Worm (Caenorhabditis elegans) whole organism, mixed stage, embryonic: ENCODE measurements around the gene immt-2.

Source experiments
- elt-1 ChIP-seq: sonication (generic microtip); optimal IDR thresholded peaks from 2 replicates; lab custom pipeline; 2017; ENCODE audit warnings: missing genetic modification characterization, mild to moderate bottlenecking, missing compliant biosample characterization, antibody characterized with exemption, moderate library complexity, borderline replicate concordance; ENCODE audit not compliant: insufficient read depth
- elt-3 ChIP-seq: fragments of 150-350 bp; optimal IDR thresholded peaks from 2 replicates; lab custom pipeline; 2014; ENCODE audit warnings: missing biosample characterization, missing genetic modification characterization
- mls-2 ChIP-seq: sonication (generic microtip); optimal IDR thresholded peaks from 2 replicates; lab custom pipeline; 2016; ENCODE audit warnings: mild to moderate bottlenecking, missing genetic modification characterization, moderate library complexity, missing compliant biosample characterization
- nhr-12 ChIP-seq: fragments of 150-350 bp; optimal IDR thresholded peaks from 2 replicates; lab custom pipeline; 2014; ENCODE audit warnings: missing biosample characterization, missing genetic modification characterization
- tbx-8 ChIP-seq: fragments of 200-800 bp; sonication (Bioruptor generic); optimal IDR thresholded peaks from 2 replicates; lab custom pipeline; 2018; ENCODE audit warnings: mild to moderate bottlenecking, missing genetic modification characterization, moderate library complexity, missing compliant biosample characterization
- unc-39 ChIP-seq: fragments of 150-350 bp; optimal IDR thresholded peaks from 2 replicates; lab custom pipeline; 2014; ENCODE audit warnings: missing biosample characterization, missing genetic modification characterization
- unc-62 ChIP-seq: fragments of 150-350 bp; optimal IDR thresholded peaks from 2 replicates; lab custom pipeline; 2014; ENCODE audit warnings: missing biosample characterization, missing genetic modification reagents, missing genetic modification characterization

DNA sequence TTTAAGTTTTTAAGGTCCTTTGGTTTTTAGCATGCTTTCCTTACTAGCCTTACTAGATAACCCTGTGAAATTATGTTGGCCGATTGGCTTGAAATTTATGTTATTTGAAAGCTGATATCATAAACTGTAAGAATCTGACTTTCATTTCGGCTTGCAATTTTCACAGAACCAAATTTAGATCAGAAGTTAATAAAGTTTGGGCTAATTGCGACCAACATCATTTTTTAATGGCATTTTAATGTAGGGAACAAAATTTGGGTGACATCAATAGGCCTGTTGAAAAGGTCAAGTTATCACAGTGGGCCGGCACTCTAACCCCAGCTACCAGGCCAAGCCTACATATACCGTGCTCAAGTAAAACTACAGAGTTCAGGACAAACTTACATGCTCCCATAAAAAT is 42.2 kb downstream of the immt-2 start:
- no peak for TF ChIP-seq tbx-8 (GFP tag; lab: Kevin White, UChicago)
- no peak for TF ChIP-seq unc-62 (GFP tag; lab: Kevin White, UChicago)
- TF ChIP-seq elt-3 = no peak
- no peak for TF ChIP-seq unc-39 (tag; lab: Kevin White, UChicago)
- TF ChIP-seq elt-1 = no peak
- no peak for TF ChIP-seq nhr-12 (tag; lab: Kevin White, UChicago)
- TF ChIP-seq mls-2 = no peak
